Fruit fly (Drosophila melanogaster) whole organism, embryonic: ENCODE data around the gene Socs36E.

Source experiments
- Abd-B ChIP-seq: fragments of 200-800 bp; sonication (Bioruptor generic); optimal IDR thresholded peaks from 2 replicates; lab custom pipeline; 2018; ENCODE audit warnings: missing biosample characterization, mild to moderate bottlenecking, missing genetic modification characterization, moderate library complexity
- Ada2b ChIP-seq: fragments of 200-800 bp; sonication (Bioruptor generic); IDR thresholded peaks from 2 replicates; pipeline ENCODE4 v1.3.6; 2022; ENCODE audit warnings: missing biosample characterization, missing genetic modification characterization
- CG10147 ChIP-seq: fragments of 200-800 bp; sonication (Bioruptor generic); optimal IDR thresholded peaks from 2 replicates; lab custom pipeline; 2019; ENCODE audit warnings: missing biosample characterization, mild to moderate bottlenecking, missing genetic modification characterization, moderate library complexity
- CG11247 ChIP-seq: fragments of 200-800 bp; sonication (Bioruptor generic); IDR thresholded peaks from 2 replicates; pipeline ENCODE4 v1.3.6; 2022; ENCODE audit warnings: missing biosample characterization, missing genetic modification characterization
- CG11504 ChIP-seq: fragments of 200-800 bp; sonication (Bioruptor generic); optimal IDR thresholded peaks from 3 replicates; lab custom pipeline; 2019; ENCODE audit warnings: missing biosample characterization, mild to moderate bottlenecking, missing genetic modification characterization, moderate library complexity
- CG11695 ChIP-seq: fragments of 200-800 bp; sonication (Bioruptor generic); IDR thresholded peaks from 3 replicates; pipeline ENCODE4 v1.3.6; 2022; ENCODE audit warnings: missing biosample characterization, missing genetic modification characterization
- CG12071 ChIP-seq: fragments of 200-800 bp; sonication (Bioruptor generic); optimal IDR thresholded peaks from 3 replicates; lab custom pipeline; 2018; ENCODE audit warnings: missing biosample characterization, mild to moderate bottlenecking, missing genetic modification characterization
- CG12104 ChIP-seq: fragments of 200-800 bp; sonication (Bioruptor generic); optimal IDR thresholded peaks from 3 replicates; lab custom pipeline; 2016; ENCODE audit warnings: missing biosample characterization, missing genetic modification characterization
- CG12219 ChIP-seq: fragments of 200-800 bp; sonication (Bioruptor generic); optimal IDR thresholded peaks from 3 replicates; lab custom pipeline; 2018; ENCODE audit warnings: missing biosample characterization, mild to moderate bottlenecking, missing genetic modification characterization
- CG14710 ChIP-seq: fragments of 200-800 bp; sonication (Bioruptor generic); optimal IDR thresholded peaks from 3 replicates; lab custom pipeline; 2019; ENCODE audit warnings: missing biosample characterization, mild to moderate bottlenecking, missing genetic modification characterization, moderate library complexity
- CG1529 ChIP-seq: fragments of 200-800 bp; sonication (Bioruptor generic); optimal IDR thresholded peaks from 3 replicates; lab custom pipeline; 2018; ENCODE audit warnings: missing biosample characterization, missing genetic modification characterization
- CG18262 ChIP-seq: fragments of 200-800 bp; optimal IDR thresholded peaks from 3 replicates; lab custom pipeline; 2019; ENCODE audit warnings: missing biosample characterization, mild to moderate bottlenecking, missing genetic modification characterization, moderate library complexity
- CG2116 ChIP-seq: fragments of 200-800 bp; sonication (Bioruptor generic); optimal IDR thresholded peaks from 3 replicates; lab custom pipeline; 2018; ENCODE audit warnings: missing biosample characterization, mild to moderate bottlenecking, missing genetic modification characterization
- CG3281 ChIP-seq: fragments of 200-800 bp; sonication (Bioruptor generic); optimal IDR thresholded peaks from 3 replicates; lab custom pipeline; 2017; ENCODE audit warnings: missing biosample characterization, mild to moderate bottlenecking, missing genetic modification characterization
- CG34376 ChIP-seq: fragments of 200-800 bp; sonication (Bioruptor generic); optimal IDR thresholded peaks from 2 replicates; lab custom pipeline; 2018; ENCODE audit warnings: missing biosample characterization, mild to moderate bottlenecking, missing genetic modification characterization
- CG4360 ChIP-seq: fragments of 200-800 bp; sonication (Bioruptor generic); IDR thresholded peaks from 2 replicates; pipeline ENCODE4 v1.3.6; 2022; ENCODE audit warnings: missing biosample characterization, missing genetic modification characterization
- CG4707 ChIP-seq: fragments of 200-800 bp; sonication (Bioruptor generic); optimal IDR thresholded peaks from 2 replicates; lab custom pipeline; 2018; ENCODE audit warnings: missing biosample characterization, mild to moderate bottlenecking, missing genetic modification characterization, moderate library complexity
- CG7556 ChIP-seq: fragments of 200-800 bp; sonication (Bioruptor generic); optimal IDR thresholded peaks from 2 replicates; lab custom pipeline; 2017; ENCODE audit warnings: missing biosample characterization, mild to moderate bottlenecking, missing genetic modification characterization
- CG8359 ChIP-seq: fragments of 200-800 bp; sonication (Bioruptor generic); optimal IDR thresholded peaks from 2 replicates; lab custom pipeline; 2017; ENCODE audit warnings: missing biosample characterization, mild to moderate bottlenecking, missing genetic modification characterization, borderline replicate concordance
- CTCF ChIP-seq: fragments of 200-800 bp; sonication (Bioruptor generic); optimal IDR thresholded peaks from 2 replicates; lab custom pipeline; 2017; ENCODE audit warnings: missing biosample characterization, mild to moderate bottlenecking, missing genetic modification characterization, moderate library complexity
- Dip3 ChIP-seq: fragments of 200-800 bp; sonication (Bioruptor generic); optimal IDR thresholded peaks from 3 replicates; lab custom pipeline; 2016; ENCODE audit warnings: missing biosample characterization, missing genetic modification characterization
- Jarid2 ChIP-seq: fragments of 200-800 bp; sonication (Bioruptor generic); optimal IDR thresholded peaks from 3 replicates; lab custom pipeline; 2017; ENCODE audit warnings: mild to moderate bottlenecking, missing biosample characterization, missing genetic modification reagents, missing genetic modification characterization
- Nf-YB ChIP-seq: fragments of 200-800 bp; sonication (Bioruptor generic); optimal IDR thresholded peaks from 3 replicates; lab custom pipeline; 2019; ENCODE audit warnings: missing biosample characterization, mild to moderate bottlenecking, missing genetic modification characterization, moderate library complexity
- Rx ChIP-seq: fragments of 200-800 bp; sonication (Bioruptor generic); IDR thresholded peaks from 2 replicates; pipeline ENCODE4 v1.3.6; 2022; ENCODE audit warnings: missing biosample characterization, missing genetic modification characterization
- Six4 ChIP-seq: fragments of 200-800 bp; sonication (Bioruptor generic); optimal IDR thresholded peaks from 2 replicates; lab custom pipeline; 2016; ENCODE audit warnings: missing biosample characterization, missing genetic modification characterization
- Sox102F ChIP-seq: fragments of 200-800 bp; sonication (Bioruptor generic); optimal IDR thresholded peaks from 2 replicates; lab custom pipeline; 2018; ENCODE audit warnings: missing biosample characterization, mild to moderate bottlenecking, missing genetic modification characterization, moderate library complexity
- Spps ChIP-seq: fragments of 200-800 bp; sonication (Bioruptor generic); optimal IDR thresholded peaks from 2 replicates; lab custom pipeline; 2018; ENCODE audit warnings: missing biosample characterization, mild to moderate bottlenecking, missing genetic modification characterization
- aop ChIP-seq: fragments of 200-800 bp; sonication (Bioruptor generic); IDR thresholded peaks from 2 replicates; pipeline ENCODE4 v1.3.6; 2022; ENCODE audit warnings: missing biosample characterization, missing genetic modification characterization
- cas ChIP-seq: fragments of 200-800 bp; sonication (Bioruptor generic); IDR thresholded peaks from 2 replicates; pipeline ENCODE4 v1.3.6; 2022; ENCODE audit warnings: missing biosample characterization, missing genetic modification characterization
- esg ChIP-seq: fragments of 200-800 bp; sonication (Bioruptor generic); conservative IDR thresholded peaks from 2 replicates; pipeline ENCODE4 v1.3.6; 2022; ENCODE audit warnings: missing biosample characterization, missing genetic modification characterization
- exex ChIP-seq: fragments of 200-800 bp; sonication (Bioruptor generic); optimal IDR thresholded peaks from 4 replicates; lab custom pipeline; 2018; ENCODE audit warnings: missing biosample characterization, mild to moderate bottlenecking, missing genetic modification characterization, moderate library complexity
- eyg ChIP-seq: fragments of 200-800 bp; sonication (Bioruptor generic); optimal IDR thresholded peaks from 3 replicates; lab custom pipeline; 2016; ENCODE audit warnings: missing biosample characterization, missing genetic modification characterization
- fd102C ChIP-seq: fragments of 200-800 bp; sonication (Bioruptor generic); optimal IDR thresholded peaks from 2 replicates; lab custom pipeline; 2018; ENCODE audit warnings: missing biosample characterization, mild to moderate bottlenecking, missing genetic modification characterization, moderate library complexity
- fu2 ChIP-seq: fragments of 200-800 bp; sonication (Bioruptor generic); optimal IDR thresholded peaks from 2 replicates; lab custom pipeline; 2016; ENCODE audit warnings: missing biosample characterization, missing genetic modification characterization
- grn ChIP-seq: fragments of 200-800 bp; sonication (Bioruptor generic); optimal IDR thresholded peaks from 3 replicates; lab custom pipeline; 2017; ENCODE audit warnings: missing biosample characterization, missing genetic modification characterization
- gt ChIP-seq: fragments of 200-800 bp; sonication (Bioruptor generic); IDR thresholded peaks from 2 replicates; pipeline ENCODE4 v1.3.6; 2022; ENCODE audit warnings: missing biosample characterization, missing genetic modification characterization
- lbe ChIP-seq: fragments of 200-800 bp; sonication (Bioruptor generic); optimal IDR thresholded peaks from 2 replicates; lab custom pipeline; 2016; ENCODE audit warnings: missing biosample characterization, mild to moderate bottlenecking, missing genetic modification characterization
- pb ChIP-seq: fragments of 200-800 bp; sonication (Bioruptor generic); optimal IDR thresholded peaks from 3 replicates; lab custom pipeline; 2016; ENCODE audit warnings: missing biosample characterization, missing genetic modification characterization
- pum ChIP-seq: fragments of 200-800 bp; sonication (Bioruptor generic); optimal IDR thresholded peaks from 2 replicates; lab custom pipeline; 2016; ENCODE audit warnings: missing biosample characterization, missing genetic modification characterization
- sc ChIP-seq, 3 experiments: fragments of >200 bp in 2 of 3; fragments of 200-800 bp in 1 of 3; sonication (Bioruptor generic) in 1 of 3; optimal IDR thresholded peaks; 2 replicates in 2 of 3; 3 replicates in 1 of 3; lab custom pipeline; 2017; ENCODE audit warnings: mild to moderate bottlenecking in 1 of 3, missing biosample characterization in 1 of 3, missing genetic modification characterization in 1 of 3, missing genetic modification reagents in 1 of 3
- scrt ChIP-seq: fragments of 200-800 bp; sonication (Bioruptor generic); optimal IDR thresholded peaks from 2 replicates; lab custom pipeline; 2018; ENCODE audit warnings: missing biosample characterization, mild to moderate bottlenecking, missing genetic modification characterization, moderate library complexity
- seq ChIP-seq: fragments of 200-800 bp; sonication (Bioruptor generic); IDR thresholded peaks from 2 replicates; pipeline ENCODE4 v1.3.6; 2022; ENCODE audit warnings: missing biosample characterization, missing genetic modification characterization
- so ChIP-seq: fragments of 200-800 bp; sonication (Bioruptor generic); IDR thresholded peaks from 3 replicates; pipeline ENCODE4 v1.3.6; 2022; ENCODE audit warnings: missing biosample characterization, missing genetic modification characterization
- tap ChIP-seq: fragments of 200-800 bp; optimal IDR thresholded peaks from 3 replicates; lab custom pipeline; 2019; ENCODE audit warnings: missing biosample characterization, mild to moderate bottlenecking, missing genetic modification characterization, moderate library complexity
- tgo ChIP-seq: fragments of 200-800 bp; sonication (Bioruptor generic); IDR thresholded peaks from 3 replicates; pipeline ENCODE4 v1.3.6; 2022; ENCODE audit warnings: missing biosample characterization, missing genetic modification characterization
- tup ChIP-seq: fragments of 200-800 bp; sonication (Bioruptor generic); optimal IDR thresholded peaks from 2 replicates; lab custom pipeline; 2016; ENCODE audit warnings: missing biosample characterization, mild to moderate bottlenecking, missing genetic modification characterization, moderate library complexity
- unc-4 ChIP-seq: fragments of 200-800 bp; sonication (Bioruptor generic); IDR thresholded peaks from 2 replicates; pipeline ENCODE4 v1.3.6; 2022; ENCODE audit warnings: missing biosample characterization, missing genetic modification characterization; ENCODE audit not compliant: partially characterized antibody
- vfl ChIP-seq: fragments of 200-800 bp; sonication (Bioruptor generic); optimal IDR thresholded peaks from 2 replicates; lab custom pipeline; 2016; ENCODE audit warnings: missing biosample characterization, missing genetic modification characterization
- vvl ChIP-seq: fragments of 200-800 bp; sonication (Bioruptor generic); IDR thresholded peaks from 2 replicates; pipeline ENCODE4 v1.3.6; 2022; ENCODE audit warnings: missing biosample characterization, missing genetic modification characterization
- z ChIP-seq: fragments of 200-800 bp; sonication (Bioruptor generic); IDR thresholded peaks from 3 replicates; pipeline ENCODE4 v1.3.6; 2022; ENCODE audit warnings: missing biosample characterization, missing genetic modification characterization

Gene Socs36E

dm6 chr2L:18184648-18185243 is 32.5 kb upstream of the Socs36E start, which contains the start of gene Ptp36E (continued):
- TF ChIP-seq CG12104 (GFP tag; lab: Kevin White, UChicago) (no peak), grn (GFP tag; lab: Kevin White, UChicago) (no peak), sc (optimal IDR thresholded peaks at IDR 0.05; lab: Kevin White, UChicago) (no peak), sc (GFP tag; optimal IDR thresholded peaks at IDR 0.05; lab: Kevin White, UChicago) (peak; percentile 69), CG11247 (GFP tag; lab: Robert Waterston, UW) (peak; percentile 58; the same call in 1 of the 2 replicates), Jarid2 (GFP tag; lab: Kevin White, UChicago) (peak; percentile 55), CG11504 (tag; lab: Kevin White, UChicago) (peak; percentile 91), CG2116 (GFP tag; lab: Kevin White, UChicago) (peak; percentile 22), CG1529 (peak; percentile 72), aop (GFP tag; lab: Robert Waterston, UW) (no peak), CG34376 (GFP tag; lab: Kevin White, UChicago) (peak; percentile 62), CG12071 (GFP tag; lab: Kevin White, UChicago) (peak; percentile 35), CG8359 (GFP tag; lab: Kevin White, UChicago) (peak; percentile 49), vvl (peak; percentile 54; the same call in 1 of the 2 replicates), CG18262 (tag; lab: Kevin White, UChicago) (peak; percentile 91), fu2 (GFP tag; lab: Kevin White, UChicago) (peak; percentile 12), esg (GFP tag; lab: Robert Waterston, UW) (peak; percentile 84), Six4 (GFP tag; lab: Kevin White, UChicago) (peak; percentile 57), pb (no peak), Nf-YB (GFP tag; lab: Kevin White, UChicago) (peak; percentile 68), pum (GFP tag; lab: Kevin White, UChicago) (peak; percentile 44), z (GFP tag; lab: Robert Waterston, UW) (no peak), tap (peak; percentile 73), CG14710 (tag; lab: Kevin White, UChicago) (no peak), cas (GFP tag; lab: Robert Waterston, UW) (no peak), lbe (GFP tag; lab: Kevin White, UChicago) (no peak), Abd-B (GFP tag; lab: Kevin White, UChicago) (peak; percentile 43), exex (tag; lab: Kevin White, UChicago) (peak; percentile 44), CG4707 (GFP tag; lab: Kevin White, UChicago) (no peak), so (GFP tag; lab: Robert Waterston, UW) (peak; percentile 53; the same call in 1 of the 3 replicates), gt (GFP tag; lab: Robert Waterston, UW) (0 out of 2 replicates have a peak, but pooled peaks have one; percentile 38), CG10147 (peak; percentile 26), vfl (GFP tag; lab: Kevin White, UChicago) (peak; percentile 29), tup (GFP tag; lab: Kevin White, UChicago) (no peak), unc-4 (no peak), Spps (tag; lab: Kevin White, UChicago) (peak; percentile 61), eyg (peak; percentile 10), Dip3 (no peak), Sox102F (GFP tag; lab: Kevin White, UChicago) (peak; percentile 87), scrt (GFP tag; lab: Kevin White, UChicago) (peak; percentile 77), CG3281 (GFP tag; lab: Kevin White, UChicago) (peak; percentile 90), fd102C (GFP tag; lab: Kevin White, UChicago) (no peak), seq (GFP tag; lab: Robert Waterston, UW) (peak; percentile 76), CG11695 (GFP tag; lab: Robert Waterston, UW) (peak; percentile 86), CG4360 (GFP tag; lab: Robert Waterston, UW) (no peak), Ada2b (GFP tag; lab: Robert Waterston, UW) (peak; percentile 77), CTCF (peak; percentile 38), CG7556 (GFP tag; lab: Kevin White, UChicago) (peak; percentile 93), tgo (GFP tag; lab: Robert Waterston, UW) (peak; percentile 69; the same call in 2 of the 3 replicates), Rx (GFP tag; lab: Robert Waterston, UW) (peak; percentile 55; the same call in 1 of the 2 replicates), CG12219 (GFP tag; lab: Kevin White, UChicago) (peak; percentile 56)
